Worm (Caenorhabditis elegans): ENCODE measurements around the gene F53B7.7.

F53B7.7 gene

ce11 chrV:11014758-11015157 lies 15.9 kb downstream of the F53B7.7 start:
- no peak for TF ChIP-seq jun-1 (tag; optimal IDR thresholded peaks at IDR 0.05)
- no peak for TF ChIP-seq nhr-43 (tag; optimal IDR thresholded peaks at IDR 0.05; ENCODE audit: poor library complexity, severe bottlenecking)

ce11 chrV:11016846-11017553 lies 18.1 kb downstream of the F53B7.7 start:
- TF ChIP-seq jun-1 (tag; optimal IDR thresholded peaks at IDR 0.05) (no peak), ztf-11 (tag; optimal IDR thresholded peaks at IDR 0.05) (no peak), lin-39 (tag; optimal IDR thresholded peaks at IDR 0.05) (no peak), nhr-76 (tag; optimal IDR thresholded peaks at IDR 0.05) (no peak), tbx-2 (tag; optimal IDR thresholded peaks at IDR 0.05) (no peak), nhr-23 (tag; optimal IDR thresholded peaks at IDR 0.05) (no peak), ceh-9 (tag; optimal IDR thresholded peaks at IDR 0.05) (no peak), unc-62 (GFP tag; optimal IDR thresholded peaks at IDR 0.05) (no peak), ceh-82 (tag; optimal IDR thresholded peaks at IDR 0.05) (no peak), nhr-43 (tag; optimal IDR thresholded peaks at IDR 0.05; ENCODE audit: poor library complexity, severe bottlenecking) (no peak), ZK546.5 (tag; optimal IDR thresholded peaks at IDR 0.05) (no peak), lsy-12 (tag; optimal IDR thresholded peaks at IDR 0.05) (no peak), nhr-12 (tag; optimal IDR thresholded peaks at IDR 0.05) (no peak), sea-2 (GFP tag; optimal IDR thresholded peaks at IDR 0.05) (no peak), egl-27 (tag; optimal IDR thresholded peaks at IDR 0.05) (no peak), nhr-11 (tag; optimal IDR thresholded peaks at IDR 0.05) (no peak), zag-1 (tag; optimal IDR thresholded peaks at IDR 0.05) (no peak), skn-1 (tag; optimal IDR thresholded peaks at IDR 0.05) (no peak)

- TF ChIP-seq daf-12 (tag; optimal IDR thresholded peaks at IDR 0.05) (no peak), hmg-11 (tag; optimal IDR thresholded peaks at IDR 0.05) (no peak), fkh-2 (tag; optimal IDR thresholded peaks at IDR 0.05) (no peak), fos-1 (tag; optimal IDR thresholded peaks at IDR 0.05) (no peak), nhr-12 (tag; optimal IDR thresholded peaks at IDR 0.05) (no peak), nhr-28 (tag; optimal IDR thresholded peaks at IDR 0.05) (no peak), pha-4 (tag; optimal IDR thresholded peaks at IDR 0.05) (no peak), ceh-16 (tag; optimal IDR thresholded peaks at IDR 0.05) (no peak), ceh-82 (tag; optimal IDR thresholded peaks at IDR 0.05) (no peak), lin-39 (tag; optimal IDR thresholded peaks at IDR 0.05) (no peak), nhr-23 (tag; optimal IDR thresholded peaks at IDR 0.05) (no peak), jun-1 (tag; optimal IDR thresholded peaks at IDR 0.05) (no peak), tbx-2 (tag; optimal IDR thresholded peaks at IDR 0.05) (no peak)
These were observed 23.9 kb downstream of the F53B7.7 start, which contains the start of the genes C13G3.12 and hot-6 for ce11 chrV:11022817-11023216. Gene C13G3.12 (minus strand): TSS chrV:11022917. Gene hot-6 (minus strand): TSS chrV:11022937.

- TF ChIP-seq lsy-12 (tag; optimal IDR thresholded peaks at IDR 0.05) (no peak), nhr-67 (tag; optimal IDR thresholded peaks at IDR 0.05) (no peak), ceh-16 (tag; optimal IDR thresholded peaks at IDR 0.05) (no peak), ztf-4 (tag; optimal IDR thresholded peaks at IDR 0.05) (no peak), nhr-25 (tag; optimal IDR thresholded peaks at IDR 0.05) (no peak), nhr-12 (tag; optimal IDR thresholded peaks at IDR 0.05) (no peak), ceh-9 (tag; optimal IDR thresholded peaks at IDR 0.05) (no peak)
These were observed 28.8 kb downstream of the F53B7.7 start for ce11 chrV:11027740-11028139.

ce11 chrV:11029309-11029708 lies 30.4 kb downstream of the F53B7.7 start:
- TF ChIP-seq eor-1 (tag; optimal IDR thresholded peaks at IDR 0.05) (no peak), lin-15B (tag; optimal IDR thresholded peaks at IDR 0.05) (peak; percentile 59), elt-1 (tag; optimal IDR thresholded peaks at IDR 0.05) (no peak), snpc-4 (tag; optimal IDR thresholded peaks at IDR 0.05) (no peak), sea-2 (GFP tag; optimal IDR thresholded peaks at IDR 0.05) (no peak), ztf-11 (tag; optimal IDR thresholded peaks at IDR 0.05) (no peak), ZK546.5 (tag; optimal IDR thresholded peaks at IDR 0.05) (no peak), pqm-1 (tag; optimal IDR thresholded peaks at IDR 0.05) (no peak), nhr-77 (tag; optimal IDR thresholded peaks at IDR 0.05) (no peak), lsy-12 (tag; optimal IDR thresholded peaks at IDR 0.05) (peak; percentile 30), jun-1 (tag; optimal IDR thresholded peaks at IDR 0.05) (peak; percentile 12), elt-2 (tag; optimal IDR thresholded peaks at IDR 0.05) (peak; percentile 18), zag-1 (tag; optimal IDR thresholded peaks at IDR 0.05) (no peak), nhr-67 (tag; optimal IDR thresholded peaks at IDR 0.05) (no peak), nfya-1 (tag; optimal IDR thresholded peaks at IDR 0.05; ENCODE audit: insufficient read depth) (peak; percentile 27), mml-1 (tag; optimal IDR thresholded peaks at IDR 0.05) (no peak), unc-62 (GFP tag; optimal IDR thresholded peaks at IDR 0.05) (no peak), aly-2 (tag; optimal IDR thresholded peaks at IDR 0.05) (no peak), pha-4 (tag; optimal IDR thresholded peaks at IDR 0.05) (peak; percentile 74), lin-39 (tag; optimal IDR thresholded peaks at IDR 0.05) (peak; percentile 32), ama-1 (optimal IDR thresholded peaks at IDR 0.05) (no peak), R02D3.7 (tag; optimal IDR thresholded peaks at IDR 0.05) (no peak), ceh-16 (tag; optimal IDR thresholded peaks at IDR 0.05) (no peak), hmg-11 (tag; optimal IDR thresholded peaks at IDR 0.05) (peak; percentile 29), fkh-2 (tag; optimal IDR thresholded peaks at IDR 0.05) (no peak), nhr-12 (tag; optimal IDR thresholded peaks at IDR 0.05) (no peak), nhr-23 (tag; optimal IDR thresholded peaks at IDR 0.05) (peak; percentile 69), daf-12 (tag; optimal IDR thresholded peaks at IDR 0.05) (no peak), nhr-237 (tag; optimal IDR thresholded peaks at IDR 0.05) (no peak), nhr-25 (tag; optimal IDR thresholded peaks at IDR 0.05) (peak; percentile 23), ceh-28 (tag; optimal IDR thresholded peaks at IDR 0.05) (peak; percentile 43)

Data from whole organism, L3 larva.